Worm (Caenorhabditis elegans) whole organism, L4 larva: ENCODE results near the gene M05D6.5.

Source experiments
- F44E2.7 ChIP-seq: fragments of 200-800 bp; sonication (Bioruptor generic); IDR thresholded peaks from 2 replicates; pipeline ENCODE4 v2.1.2; 2022; ENCODE audit warnings: missing genetic modification characterization, missing compliant biosample characterization
- F49E8.2 ChIP-seq: sonication (generic microtip); optimal IDR thresholded peaks from 2 replicates; lab custom pipeline; 2016; ENCODE audit warnings: missing compliant biosample characterization, mild to moderate bottlenecking, missing genetic modification characterization, borderline replicate concordance
- Y105C5A.15 ChIP-seq: fragments of 200-800 bp; sonication (Bioruptor generic); IDR thresholded peaks from 2 replicates; pipeline ENCODE4 v1.3.6; 2022; ENCODE audit warnings: missing genetic modification characterization, missing compliant biosample characterization
- Y48G9A.11 ChIP-seq: fragments of 200-800 bp; sonication (Bioruptor generic); IDR thresholded peaks from 2 replicates; pipeline ENCODE4 v1.3.6; 2022; ENCODE audit warnings: missing genetic modification reagents, missing genetic modification characterization, missing compliant biosample characterization
- ZK337.2 ChIP-seq: fragments of 200-800 bp; sonication (Bioruptor generic); IDR thresholded peaks from 2 replicates; pipeline ENCODE4 v1.3.6; 2022; ENCODE audit warnings: missing genetic modification reagents, missing genetic modification characterization, missing compliant biosample characterization
- ZK546.5 ChIP-seq, 2 experiments: sonication (generic microtip); optimal IDR thresholded peaks; 2 replicates each; lab custom pipeline; 2017; ENCODE audit warnings: missing biosample characterization in 2 of 2, missing genetic modification characterization in 2 of 2
- attf-4 ChIP-seq: sonication (generic microtip); optimal IDR thresholded peaks from 3 replicates; lab custom pipeline; 2017; ENCODE audit warnings: missing biosample characterization, missing genetic modification characterization
- ceh-20 ChIP-seq: fragments of 200-800 bp; sonication (Bioruptor generic); IDR thresholded peaks from 2 replicates; pipeline ENCODE4 v1.3.6; 2022; ENCODE audit warnings: missing genetic modification reagents, missing genetic modification characterization, missing compliant biosample characterization
- ceh-32 ChIP-seq: sonication (generic microtip); optimal IDR thresholded peaks from 2 replicates; lab custom pipeline; 2016; ENCODE audit warnings: mild to moderate bottlenecking, missing genetic modification characterization, missing compliant biosample characterization; ENCODE audit not compliant: poor library complexity
- ceh-82 ChIP-seq: sonication (generic microtip); optimal IDR thresholded peaks from 2 replicates; lab custom pipeline; 2017; ENCODE audit warnings: missing biosample characterization, missing genetic modification characterization
- ces-1 ChIP-seq: fragments of 150-350 bp; sonication (generic microtip); optimal IDR thresholded peaks from 4 replicates; lab custom pipeline; 2014; ENCODE audit warnings: missing biosample characterization, missing genetic modification reagents, missing genetic modification characterization
- cey-2 ChIP-seq: sonication (generic microtip); optimal IDR thresholded peaks from 3 replicates; lab custom pipeline; 2017; ENCODE audit warnings: missing genetic modification characterization, mild to moderate bottlenecking, missing compliant biosample characterization, antibody characterized with exemption, borderline replicate concordance; ENCODE audit not compliant: insufficient read depth
- ctbp-1 ChIP-seq: fragments of 200-800 bp; sonication (Bioruptor generic); IDR thresholded peaks from 2 replicates; pipeline ENCODE4 v1.3.6; 2022; ENCODE audit warnings: missing genetic modification reagents, missing genetic modification characterization, missing compliant biosample characterization
- daf-12 ChIP-seq: fragments of 150-350 bp; optimal IDR thresholded peaks from 2 replicates; lab custom pipeline; 2014; ENCODE audit warnings: missing biosample characterization, missing genetic modification reagents, missing genetic modification characterization
- dmd-9 ChIP-seq: fragments of 200-800 bp; sonication (Bioruptor generic); IDR thresholded peaks from 2 replicates; pipeline ENCODE4 v1.3.6; 2022; ENCODE audit warnings: missing genetic modification reagents, missing genetic modification characterization, missing compliant biosample characterization
- dpl-1 ChIP-seq: fragments of 150-350 bp; optimal IDR thresholded peaks from 2 replicates; lab custom pipeline; 2014; ENCODE audit warnings: missing biosample characterization, missing genetic modification reagents, missing genetic modification characterization
- duxl-1 ChIP-seq: sonication (generic microtip); optimal IDR thresholded peaks from 2 replicates; lab custom pipeline; 2016; ENCODE audit warnings: mild to moderate bottlenecking, missing genetic modification characterization, moderate library complexity, missing compliant biosample characterization; ENCODE audit not compliant: poor library complexity
- dve-1 ChIP-seq: sonication (generic microtip); optimal IDR thresholded peaks from 2 replicates; lab custom pipeline; 2017; ENCODE audit warnings: antibody characterized with exemption, mild to moderate bottlenecking, missing genetic modification characterization, missing compliant biosample characterization; ENCODE audit not compliant: insufficient read depth
- egl-27 ChIP-seq: sonication (generic microtip); optimal IDR thresholded peaks from 3 replicates; lab custom pipeline; 2017; ENCODE audit warnings: missing biosample characterization, missing genetic modification reagents, missing genetic modification characterization
- gei-8 ChIP-seq: fragments of 200-800 bp; sonication (Bioruptor generic); optimal IDR thresholded peaks from 2 replicates; lab custom pipeline; 2018; ENCODE audit warnings: mild to moderate bottlenecking, missing genetic modification characterization, missing compliant biosample characterization
- hif-1 ChIP-seq, 2 experiments: sonication (generic microtip); optimal IDR thresholded peaks; 2 replicates each; lab custom pipeline; 2016 to 2017; ENCODE audit warnings: missing compliant biosample characterization in 2 of 2, missing genetic modification characterization in 2 of 2, missing genetic modification reagents in 2 of 2, missing genotype in 2 of 2, mild to moderate bottlenecking in 1 of 2
- hlh-30 ChIP-seq: sonication (generic microtip); optimal IDR thresholded peaks from 2 replicates; lab custom pipeline; 2017; ENCODE audit warnings: antibody characterized with exemption, mild to moderate bottlenecking, missing genetic modification characterization, missing compliant biosample characterization; ENCODE audit not compliant: insufficient read depth
- jun-1 ChIP-seq: fragments of 150-350 bp; optimal IDR thresholded peaks from 2 replicates; lab custom pipeline; 2014; ENCODE audit warnings: missing biosample characterization, missing genetic modification reagents, missing genetic modification characterization
- lin-1 ChIP-seq: fragments of 200-800 bp; sonication (Bioruptor generic); IDR thresholded peaks from 2 replicates; pipeline ENCODE4 v1.3.6; 2022; ENCODE audit warnings: missing genetic modification reagents, missing genetic modification characterization, missing compliant biosample characterization
- lin-13 ChIP-seq: fragments of 150-350 bp; optimal IDR thresholded peaks from 2 replicates; lab custom pipeline; 2014; ENCODE audit warnings: missing biosample characterization, missing genetic modification reagents, missing genetic modification characterization
- lin-29 ChIP-seq: fragments of 200-800 bp; sonication (Bioruptor generic); IDR thresholded peaks from 2 replicates; pipeline ENCODE4 v1.3.6; 2022; ENCODE audit warnings: missing genetic modification reagents, missing genetic modification characterization, missing compliant biosample characterization
- lin-39 ChIP-seq: fragments of 150-350 bp; optimal IDR thresholded peaks from 2 replicates; lab custom pipeline; 2014; ENCODE audit warnings: missing biosample characterization, missing genetic modification reagents, missing genetic modification characterization
- madf-9 ChIP-seq: fragments of 200-800 bp; sonication (Bioruptor generic); conservative IDR thresholded peaks from 2 replicates; pipeline ENCODE4 v1.3.6; 2022; ENCODE audit warnings: missing genetic modification reagents, missing genetic modification characterization, missing compliant biosample characterization
- mdl-1 ChIP-seq, 2 experiments: fragments of 150-350 bp in 1 of 2; sonication (generic microtip) in 1 of 2; optimal IDR thresholded peaks; 2 replicates each; lab custom pipeline; 2014 to 2017; ENCODE audit warnings: missing biosample characterization in 2 of 2, missing genetic modification characterization in 2 of 2
- mdt-29 ChIP-seq: fragments of 200-800 bp; sonication (Bioruptor generic); IDR thresholded peaks from 2 replicates; pipeline ENCODE4 v1.3.6; 2022; ENCODE audit warnings: missing genetic modification reagents, missing genetic modification characterization, missing compliant biosample characterization
- mxl-3 ChIP-seq: fragments of 200-800 bp; sonication (Bioruptor generic); optimal IDR thresholded peaks from 2 replicates; lab custom pipeline; 2018; ENCODE audit warnings: mild to moderate bottlenecking, missing genetic modification characterization, missing compliant biosample characterization
- nhr-10 ChIP-seq: fragments of 150-350 bp; optimal IDR thresholded peaks from 2 replicates; lab custom pipeline; 2014; ENCODE audit warnings: missing biosample characterization, missing genetic modification characterization
- nhr-41 ChIP-seq: fragments of 200-800 bp; sonication (Bioruptor generic); IDR thresholded peaks from 2 replicates; pipeline ENCODE4 v1.3.6; 2022; ENCODE audit warnings: missing genetic modification reagents, missing genetic modification characterization, missing compliant biosample characterization
- nhr-42 ChIP-seq: fragments of 200-800 bp; sonication (Bioruptor generic); IDR thresholded peaks from 2 replicates; pipeline ENCODE4 v1.3.6; 2022; ENCODE audit warnings: missing genetic modification characterization, missing compliant biosample characterization
- nhr-48 ChIP-seq: sonication (generic microtip); optimal IDR thresholded peaks from 2 replicates; lab custom pipeline; 2016; ENCODE audit warnings: mild to moderate bottlenecking, missing genetic modification characterization, missing compliant biosample characterization
- nhr-6 ChIP-seq: fragments of 150-350 bp; optimal IDR thresholded peaks from 2 replicates; lab custom pipeline; 2014; ENCODE audit warnings: missing biosample characterization, missing genetic modification characterization
- nhr-76 ChIP-seq: fragments of 150-350 bp; optimal IDR thresholded peaks from 2 replicates; lab custom pipeline; 2014; ENCODE audit warnings: missing biosample characterization, missing genetic modification characterization
- set-16 ChIP-seq: fragments of 200-800 bp; sonication (Bioruptor generic); IDR thresholded peaks from 2 replicates; pipeline ENCODE4 v1.3.6; 2022; ENCODE audit warnings: missing genetic modification reagents, missing genetic modification characterization, missing compliant biosample characterization
- snpc-1.2 ChIP-seq: fragments of 200-800 bp; sonication (Bioruptor generic); IDR thresholded peaks from 2 replicates; pipeline ENCODE4 v1.3.6; 2022; ENCODE audit warnings: missing genetic modification reagents, missing genetic modification characterization, missing compliant biosample characterization
- spr-3 ChIP-seq: fragments of 200-800 bp; sonication (Bioruptor generic); optimal IDR thresholded peaks from 2 replicates; lab custom pipeline; 2018; ENCODE audit warnings: mild to moderate bottlenecking, missing genetic modification characterization, missing compliant biosample characterization
- tag-97 ChIP-seq: fragments of 200-800 bp; sonication (Bioruptor generic); IDR thresholded peaks from 2 replicates; pipeline ENCODE4 v1.3.6; 2022; ENCODE audit warnings: missing genetic modification characterization, missing compliant biosample characterization
- tra-1 ChIP-seq: fragments of 200-800 bp; sonication (Bioruptor generic); IDR thresholded peaks from 2 replicates; pipeline ENCODE4 v1.3.6; 2022; ENCODE audit warnings: missing genetic modification reagents, missing genetic modification characterization, missing compliant biosample characterization
- unc-39 ChIP-seq: sonication (generic microtip); optimal IDR thresholded peaks from 2 replicates; lab custom pipeline; 2017; ENCODE audit warnings: missing biosample characterization, missing genetic modification characterization
- unc-62 ChIP-seq, 3 experiments: fragments of 150-350 bp in 1 of 3; sonication (generic microtip); optimal IDR thresholded peaks in 2 of 3; peaks in 1 of 3; 1 replicate in 1 of 3; 2 replicates in 2 of 3; lab custom pipeline; 2014 to 2017; ENCODE audit warnings: missing biosample characterization in 3 of 3, missing genetic modification characterization in 3 of 3, missing genetic modification reagents in 3 of 3, missing genotype in 1 of 3
- vab-7 ChIP-seq: fragments of 200-800 bp; sonication (Bioruptor generic); IDR thresholded peaks from 2 replicates; pipeline ENCODE4 v1.3.6; 2022; ENCODE audit warnings: missing genetic modification reagents, missing genetic modification characterization, missing compliant biosample characterization
- zag-1 ChIP-seq: fragments of 150-350 bp; optimal IDR thresholded peaks from 2 replicates; lab custom pipeline; 2014; ENCODE audit warnings: missing biosample characterization, missing genetic modification characterization
- zfp-2 ChIP-seq: sonication (generic microtip); optimal IDR thresholded peaks from 2 replicates; lab custom pipeline; 2016; ENCODE audit warnings: mild to moderate bottlenecking, missing genetic modification characterization, missing compliant biosample characterization
- zip-11 ChIP-seq: fragments of 200-800 bp; sonication (Bioruptor generic); IDR thresholded peaks from 2 replicates; pipeline ENCODE4 v1.3.6; 2022; ENCODE audit warnings: missing genetic modification characterization, missing compliant biosample characterization
- zip-2 ChIP-seq: fragments of 150-350 bp; optimal IDR thresholded peaks from 2 replicates; lab custom pipeline; 2014; ENCODE audit warnings: missing biosample characterization, missing genetic modification characterization
- ztf-11 ChIP-seq: fragments of 150-350 bp; optimal IDR thresholded peaks from 2 replicates; lab custom pipeline; 2014; ENCODE audit warnings: missing biosample characterization, missing genetic modification characterization
- ztf-7 ChIP-seq: fragments of 150-350 bp; optimal IDR thresholded peaks from 2 replicates; lab custom pipeline; 2014; ENCODE audit warnings: missing biosample characterization, missing genetic modification characterization

M05D6.5 gene

ce11 chrII:8464448-8464898, 17.5 kb downstream of the M05D6.5 start, which contains the start of gene fars-3 (continued):
- TF ChIP-seq dve-1 (tag; lab: Kevin White, UChicago) (no peak), spr-3 (GFP tag; lab: Kevin White, UChicago) (no peak), nhr-10 (tag; lab: Kevin White, UChicago) (no peak), ces-1 (no peak), nhr-42 (GFP tag; lab: Robert Waterston, UW) (no peak), Y105C5A.15 (GFP tag; lab: Robert Waterston, UW) (no peak), nhr-41 (GFP tag; lab: Robert Waterston, UW) (no peak), vab-7 (GFP tag; lab: Robert Waterston, UW) (no peak), ZK337.2 (GFP tag; lab: Robert Waterston, UW) (no peak), snpc-1.2 (GFP tag; lab: Robert Waterston, UW) (peak; percentile 64; the same call in 1 of the 2 replicates), nhr-48 (tag; lab: Kevin White, UChicago) (no peak), attf-4 (tag; lab: Kevin White, UChicago) (no peak), unc-39 (tag; lab: Kevin White, UChicago) (no peak), gei-8 (GFP tag; lab: Kevin White, UChicago) (no peak), ceh-20 (GFP tag; lab: Robert Waterston, UW) (no peak), nhr-76 (tag; lab: Kevin White, UChicago) (no peak), jun-1 (tag; lab: Kevin White, UChicago) (no peak), lin-1 (no peak), ctbp-1 (peak; percentile 43; the same call in 1 of the 2 replicates), F44E2.7 (GFP tag; lab: Robert Waterston, UW) (no peak), zfp-2 (tag; lab: Kevin White, UChicago) (no peak), unc-62 (GFP tag; optimal IDR thresholded peaks at IDR 0.05 in 1 of 2; lab: Kevin White, UChicago) (no peak), unc-62 (tag; optimal IDR thresholded peaks at IDR 0.05; lab: Kevin White, UChicago) (no peak), tra-1 (GFP tag; lab: Robert Waterston, UW) (no peak), madf-9 (GFP tag; lab: Robert Waterston, UW) (no peak), cey-2 (tag; lab: Kevin White, UChicago) (no peak), dpl-1 (GFP tag; lab: Kevin White, UChicago) (peak; percentile 45), lin-13 (GFP tag; lab: Kevin White, UChicago) (no peak), Y48G9A.11 (GFP tag; lab: Robert Waterston, UW) (no peak), ZK546.5 (tag; optimal IDR thresholded peaks at IDR 0.05; lab: Kevin White, UChicago) (no peak), lin-39 (tag; lab: Kevin White, UChicago) (no peak), lin-29 (GFP tag; lab: Robert Waterston, UW) (no peak), mdt-29 (GFP tag; lab: Robert Waterston, UW) (no peak), hlh-30 (tag; lab: Kevin White, UChicago) (no peak), ztf-11 (tag; lab: Kevin White, UChicago) (no peak), tag-97 (GFP tag; lab: Robert Waterston, UW) (no peak), zip-11 (GFP tag; lab: Robert Waterston, UW) (no peak), duxl-1 (tag; lab: Kevin White, UChicago) (peak; percentile 37), zag-1 (tag; lab: Kevin White, UChicago) (no peak), daf-12 (no peak), hif-1 (tag; optimal IDR thresholded peaks at IDR 0.05; lab: Kevin White, UChicago) (no peak), mdl-1 (tag; optimal IDR thresholded peaks at IDR 0.05; lab: Kevin White, UChicago) (no peak), dmd-9 (no peak), ceh-32 (no peak), mxl-3 (GFP tag; lab: Kevin White, UChicago) (no peak), ceh-82 (tag; lab: Kevin White, UChicago) (no peak), F49E8.2 (tag; lab: Kevin White, UChicago) (no peak), egl-27 (no peak), zip-2 (tag; lab: Kevin White, UChicago) (no peak), nhr-6 (tag; lab: Kevin White, UChicago) (no peak), ztf-7 (tag; lab: Kevin White, UChicago) (no peak), set-16 (no peak)
